Worm (Caenorhabditis elegans) whole organism, L4/young adult: ENCODE results near the gene E03H12.7.

Experiments used
- dao-5 ChIP-seq: sonication (generic microtip); optimal IDR thresholded peaks from 2 replicates; lab custom pipeline; 2016; ENCODE audit warnings: missing genotype, missing genetic modification characterization, moderate library complexity, missing compliant biosample characterization
- him-1 ChIP-seq: sonication (generic microtip); optimal IDR thresholded peaks from 2 replicates; lab custom pipeline; 2016; ENCODE audit warnings: missing genotype, missing genetic modification reagents, missing genetic modification characterization, missing compliant biosample characterization

DNA sequence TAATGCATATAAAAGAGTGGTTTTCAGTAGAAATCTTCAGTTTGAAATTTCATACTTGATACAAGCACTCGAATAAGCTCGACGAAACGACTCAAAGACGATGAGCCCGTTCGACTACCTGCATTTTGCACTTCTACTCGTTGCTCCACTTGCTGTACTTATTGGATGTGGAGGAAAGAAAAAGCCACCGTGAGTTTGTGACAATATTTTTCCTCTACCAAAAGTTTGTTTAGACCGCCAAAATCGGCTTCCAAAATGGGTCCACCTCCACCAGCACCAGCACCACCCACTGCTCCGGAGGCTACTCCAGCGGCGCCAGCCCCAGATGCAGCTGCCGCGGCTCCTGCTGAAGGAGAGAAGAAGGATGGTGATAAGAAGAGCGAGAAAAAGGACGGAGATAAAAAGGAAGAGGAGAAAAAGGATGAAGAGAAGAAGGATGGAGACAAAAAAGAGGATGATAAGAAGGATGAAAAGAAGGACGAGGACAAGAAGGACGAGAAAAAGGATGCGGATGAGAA is 11.2 kb downstream of the E03H12.7 start, which contains the start of gene E03H12.5:
- no peak for TF ChIP-seq him-1 (tag; lab: Kevin White, UChicago)
- TF ChIP-seq dao-5 (tag; lab: Kevin White, UChicago) = no peak
